Worm (Caenorhabditis elegans) whole organism, mixed stage, embryonic: ENCODE measurements around the gene str-86.

ENCODE experiments used
- ces-1 ChIP-seq: fragments of 150-350 bp; optimal IDR thresholded peaks from 2 replicates; lab custom pipeline; 2014; ENCODE audit warnings: missing biosample characterization, missing genetic modification reagents, missing genetic modification characterization
- flh-1 ChIP-seq: fragments of 200-800 bp; sonication (Bioruptor generic); optimal IDR thresholded peaks from 2 replicates; lab custom pipeline; 2018; ENCODE audit warnings: mild to moderate bottlenecking, missing genetic modification characterization, moderate library complexity, missing compliant biosample characterization
- nhr-12 ChIP-seq: fragments of 150-350 bp; optimal IDR thresholded peaks from 2 replicates; lab custom pipeline; 2014; ENCODE audit warnings: missing biosample characterization, missing genetic modification characterization
- nhr-237 ChIP-seq: fragments of 150-350 bp; optimal IDR thresholded peaks from 2 replicates; lab custom pipeline; 2014; ENCODE audit warnings: missing biosample characterization, missing genetic modification characterization
- nhr-28 ChIP-seq: fragments of 150-350 bp; optimal IDR thresholded peaks from 2 replicates; lab custom pipeline; 2014; ENCODE audit warnings: missing biosample characterization, missing genetic modification characterization
- nhr-76 ChIP-seq: sonication (generic microtip); optimal IDR thresholded peaks from 2 replicates; lab custom pipeline; 2017; ENCODE audit warnings: missing biosample characterization, missing genetic modification characterization
- snpc-4 ChIP-seq: fragments of 150-350 bp; optimal IDR thresholded peaks from 2 replicates; lab custom pipeline; 2014; ENCODE audit warnings: missing biosample characterization, missing genetic modification characterization
- ztf-11 ChIP-seq: fragments of 150-350 bp; optimal IDR thresholded peaks from 2 replicates; lab custom pipeline; 2014; ENCODE audit warnings: missing biosample characterization, missing genetic modification characterization

ce11 chrV:8949873-8950272 is 33.6 kb downstream of the str-86 start:
- TF ChIP-seq ztf-11 (tag; lab: Kevin White, UChicago) (no peak), nhr-28 (tag; lab: Kevin White, UChicago) (no peak), nhr-237 (tag; lab: Kevin White, UChicago) (no peak), flh-1 (no peak), ces-1 (GFP tag; lab: Kevin White, UChicago) (no peak), nhr-76 (no peak), nhr-12 (tag; lab: Kevin White, UChicago) (no peak), snpc-4 (tag; lab: Kevin White, UChicago) (no peak)
